Worm (Caenorhabditis elegans) whole organism, young adult: ENCODE data around the gene C28H8.8.

Source experiments
- B0261.1 ChIP-seq: sonication (generic microtip); optimal IDR thresholded peaks from 2 replicates; lab custom pipeline; 2016; ENCODE audit warnings: mild to moderate bottlenecking, missing genetic modification characterization, moderate library complexity, missing compliant biosample characterization
- F22D6.2 ChIP-seq: sonication (generic microtip); optimal IDR thresholded peaks from 2 replicates; lab custom pipeline; 2016; ENCODE audit warnings: mild to moderate bottlenecking, missing genetic modification characterization, missing compliant biosample characterization
- F33H1.4 ChIP-seq: fragments of 200-800 bp; sonication (Bioruptor generic); IDR thresholded peaks from 2 replicates; pipeline ENCODE4 v1.3.6; 2022; ENCODE audit warnings: missing genetic modification reagents, missing genetic modification characterization, missing compliant biosample characterization
- F55B11.4 ChIP-seq: sonication (generic microtip); optimal IDR thresholded peaks from 2 replicates; lab custom pipeline; 2016; ENCODE audit warnings: missing compliant biosample characterization, missing genetic modification characterization, borderline replicate concordance; ENCODE audit not compliant: insufficient read depth
- T26A5.8 ChIP-seq: sonication (generic microtip); optimal IDR thresholded peaks from 2 replicates; lab custom pipeline; 2016; ENCODE audit warnings: missing genetic modification characterization, missing compliant biosample characterization
- ceh-40 ChIP-seq: fragments of 200-800 bp; sonication (Bioruptor generic); IDR thresholded peaks from 2 replicates; pipeline ENCODE4 v1.3.6; 2022; ENCODE audit warnings: missing genetic modification characterization, missing compliant biosample characterization
- egl-44 ChIP-seq: fragments of 200-800 bp; sonication (Bioruptor generic); IDR thresholded peaks from 2 replicates; pipeline ENCODE4 v1.3.6; 2022; ENCODE audit warnings: missing genetic modification reagents, missing genetic modification characterization, missing compliant biosample characterization
- hlh-26 ChIP-seq: fragments of 200-800 bp; sonication (Bioruptor generic); conservative IDR thresholded peaks from 2 replicates; pipeline ENCODE4 v1.3.6; 2022; ENCODE audit warnings: missing genetic modification reagents, missing genetic modification characterization, missing compliant biosample characterization
- lsl-1 ChIP-seq: fragments of 200-800 bp; sonication (Bioruptor generic); optimal IDR thresholded peaks from 2 replicates; lab custom pipeline; 2018; ENCODE audit warnings: mild to moderate bottlenecking, missing genetic modification characterization, moderate library complexity, missing compliant biosample characterization
- mxl-1 ChIP-seq: sonication (generic microtip); optimal IDR thresholded peaks from 2 replicates; lab custom pipeline; 2016; ENCODE audit warnings: missing genetic modification characterization, missing compliant biosample characterization
- nfya-2 ChIP-seq: fragments of 200-800 bp; sonication (Bioruptor generic); IDR thresholded peaks from 2 replicates; pipeline ENCODE4 v1.3.6; 2022; ENCODE audit warnings: missing genetic modification reagents, missing genetic modification characterization, missing compliant biosample characterization
- nfyb-1 ChIP-seq: fragments of 200-800 bp; sonication (Bioruptor generic); IDR thresholded peaks from 2 replicates; pipeline ENCODE4 v1.3.6; 2022; ENCODE audit warnings: missing genetic modification reagents, missing genetic modification characterization, missing compliant biosample characterization

ce11 chrIII:5917365-5917958 lies 28.9 kb upstream of the C28H8.8 start:
- no peak for TF ChIP-seq T26A5.8 (tag; lab: Kevin White, UChicago)
- TF ChIP-seq nfyb-1 (GFP tag; lab: Robert Waterston, UW), result no peak
- no peak for TF ChIP-seq lsl-1
- no peak for TF ChIP-seq mxl-1 (tag; lab: Kevin White, UChicago)
- no peak for TF ChIP-seq nfya-2 (GFP tag; lab: Robert Waterston, UW)
- no peak for TF ChIP-seq ceh-40
- TF ChIP-seq egl-44, result no peak
- TF ChIP-seq F22D6.2 (tag; lab: Kevin White, UChicago), result no peak
- TF ChIP-seq hlh-26 (GFP tag; lab: Robert Waterston, UW), result no peak
- TF ChIP-seq B0261.1 (tag; lab: Kevin White, UChicago), result no peak
- TF ChIP-seq F33H1.4 (GFP tag; lab: Robert Waterston, UW), result no peak
- TF ChIP-seq F55B11.4, result no peak
